Fruit fly (Drosophila melanogaster) whole organism, embryonic: ENCODE measurements around the gene dj-1beta.

Experiments
- ATbp ChIP-seq: fragments of 200-800 bp; sonication (Bioruptor generic); optimal IDR thresholded peaks from 2 replicates; lab custom pipeline; 2017; ENCODE audit warnings: missing biosample characterization, mild to moderate bottlenecking, missing genetic modification characterization, missing genetic modification reagents
- Antp ChIP-seq: fragments of 200-800 bp; sonication (Bioruptor generic); optimal IDR thresholded peaks from 3 replicates; lab custom pipeline; 2016; ENCODE audit warnings: missing biosample characterization, missing genetic modification characterization
- Atf3 ChIP-seq: fragments of 200-800 bp; sonication (Bioruptor generic); optimal IDR thresholded peaks from 3 replicates; lab custom pipeline; 2016; ENCODE audit warnings: missing biosample characterization, missing genetic modification characterization
- CG10321 ChIP-seq: fragments of 200-800 bp; sonication (Bioruptor generic); IDR thresholded peaks from 2 replicates; pipeline ENCODE4 v1.3.6; 2022; ENCODE audit warnings: missing biosample characterization, missing genetic modification characterization
- CG10366 ChIP-seq: fragments of 200-800 bp; sonication (Bioruptor generic); IDR thresholded peaks from 2 replicates; pipeline ENCODE4 v1.3.6; 2022; ENCODE audit warnings: missing biosample characterization, missing genetic modification characterization
- CG12299 ChIP-seq: fragments of 200-800 bp; sonication (Bioruptor generic); optimal IDR thresholded peaks from 2 replicates; lab custom pipeline; 2018; ENCODE audit warnings: missing biosample characterization, mild to moderate bottlenecking, missing genetic modification characterization
- CG12769 ChIP-seq: fragments of 200-800 bp; sonication (Bioruptor generic); optimal IDR thresholded peaks from 2 replicates; lab custom pipeline; 2019; ENCODE audit warnings: missing biosample characterization, mild to moderate bottlenecking, missing genetic modification characterization, moderate library complexity
- CG13287 ChIP-seq: fragments of 200-800 bp; sonication (Bioruptor generic); IDR thresholded peaks from 2 replicates; pipeline ENCODE4 v1.3.6; 2022; ENCODE audit warnings: missing biosample characterization, missing genetic modification characterization; ENCODE audit not compliant: partially characterized antibody
- CG17328 ChIP-seq: fragments of 200-800 bp; sonication (Bioruptor generic); IDR thresholded peaks from 2 replicates; pipeline ENCODE4 v1.3.6; 2022; ENCODE audit warnings: missing biosample characterization, missing genetic modification characterization
- CG17829 ChIP-seq: fragments of 200-800 bp; optimal IDR thresholded peaks from 2 replicates; lab custom pipeline; 2019; ENCODE audit warnings: missing biosample characterization, mild to moderate bottlenecking, missing genetic modification characterization, moderate library complexity
- CG32772 ChIP-seq: fragments of 200-800 bp; sonication (Bioruptor generic); IDR thresholded peaks from 2 replicates; pipeline ENCODE4 v1.3.6; 2022; ENCODE audit warnings: missing biosample characterization, missing genetic modification characterization
- CG4360 ChIP-seq: fragments of 200-800 bp; sonication (Bioruptor generic); IDR thresholded peaks from 2 replicates; pipeline ENCODE4 v1.3.6; 2022; ENCODE audit warnings: missing biosample characterization, missing genetic modification characterization
- CG43689 ChIP-seq: fragments of 200-800 bp; sonication (Bioruptor generic); IDR thresholded peaks from 2 replicates; pipeline ENCODE4 v1.3.6; 2022; ENCODE audit warnings: missing biosample characterization, missing genetic modification characterization
- CG5180 ChIP-seq: fragments of 200-800 bp; sonication (Bioruptor generic); optimal IDR thresholded peaks from 3 replicates; lab custom pipeline; 2017; ENCODE audit warnings: missing biosample characterization, missing genetic modification characterization, mild to moderate bottlenecking, moderate library complexity, missing genetic modification reagents
- CG7372 ChIP-seq: fragments of 200-800 bp; sonication (Bioruptor generic); IDR thresholded peaks from 2 replicates; pipeline ENCODE4 v1.3.6; 2022; ENCODE audit warnings: missing biosample characterization, missing genetic modification characterization
- CG7745 ChIP-seq: fragments of 200-800 bp; sonication (Bioruptor generic); optimal IDR thresholded peaks from 2 replicates; lab custom pipeline; 2018; ENCODE audit warnings: missing biosample characterization, mild to moderate bottlenecking, missing genetic modification characterization, moderate library complexity
- CG7963 ChIP-seq: fragments of 200-800 bp; sonication (Bioruptor generic); IDR thresholded peaks from 3 replicates; pipeline ENCODE4 v1.3.6; 2022; ENCODE audit warnings: missing biosample characterization, missing genetic modification characterization; ENCODE audit not compliant: partially characterized antibody
- CG8388 ChIP-seq: fragments of 200-800 bp; sonication (Bioruptor generic); optimal IDR thresholded peaks from 2 replicates; lab custom pipeline; 2019; ENCODE audit warnings: missing biosample characterization, mild to moderate bottlenecking, missing genetic modification characterization, moderate library complexity
- CG9727 ChIP-seq: fragments of 200-800 bp; sonication (Bioruptor generic); optimal IDR thresholded peaks from 3 replicates; lab custom pipeline; 2017; ENCODE audit warnings: missing biosample characterization, mild to moderate bottlenecking, missing genetic modification characterization
- Dip3 ChIP-seq: fragments of 200-800 bp; sonication (Bioruptor generic); optimal IDR thresholded peaks from 3 replicates; lab custom pipeline; 2016; ENCODE audit warnings: missing biosample characterization, missing genetic modification characterization
- Doc2 ChIP-seq: fragments of 200-800 bp; sonication (Bioruptor generic); IDR thresholded peaks from 2 replicates; pipeline ENCODE4 v1.3.6; 2022; ENCODE audit warnings: missing biosample characterization, missing genetic modification characterization
- Drgx ChIP-seq: fragments of 200-800 bp; sonication (Bioruptor generic); IDR thresholded peaks from 2 replicates; pipeline ENCODE4 v1.3.6; 2022; ENCODE audit warnings: missing biosample characterization, missing genetic modification characterization
- E2f2 ChIP-seq: fragments of 200-800 bp; sonication (Bioruptor generic); IDR thresholded peaks from 2 replicates; pipeline ENCODE4 v1.3.6; 2022; ENCODE audit warnings: missing biosample characterization, missing genetic modification characterization
- Gug ChIP-seq: fragments of 200-800 bp; sonication (Bioruptor generic); IDR thresholded peaks from 4 replicates; pipeline ENCODE4 v1.3.6; 2022; ENCODE audit warnings: missing biosample characterization, missing genetic modification characterization
- HLH3B ChIP-seq: fragments of 200-800 bp; sonication (Bioruptor generic); IDR thresholded peaks from 2 replicates; pipeline ENCODE4 v1.3.6; 2022; ENCODE audit warnings: missing biosample characterization, missing genetic modification characterization
- HmgZ ChIP-seq: fragments of 200-800 bp; sonication (Bioruptor generic); optimal IDR thresholded peaks from 2 replicates; lab custom pipeline; 2018; ENCODE audit warnings: missing biosample characterization, mild to moderate bottlenecking, missing genetic modification characterization
- Hmr ChIP-seq: fragments of 200-800 bp; sonication (Bioruptor generic); optimal IDR thresholded peaks from 3 replicates; lab custom pipeline; 2017; ENCODE audit warnings: mild to moderate bottlenecking, missing biosample characterization, missing genetic modification reagents, missing genetic modification characterization
- Mes4 ChIP-seq: fragments of 200-800 bp; sonication (Bioruptor generic); optimal IDR thresholded peaks from 2 replicates; lab custom pipeline; 2016; ENCODE audit warnings: missing biosample characterization, missing genetic modification characterization
- Optix ChIP-seq: fragments of 200-800 bp; sonication (Bioruptor generic); IDR thresholded peaks from 3 replicates; pipeline ENCODE4 v1.3.6; 2022; ENCODE audit warnings: missing biosample characterization, missing genetic modification characterization
- Rfx ChIP-seq: fragments of 200-800 bp; sonication (Bioruptor generic); IDR thresholded peaks from 2 replicates; pipeline ENCODE4 v1.3.6; 2022; ENCODE audit warnings: missing biosample characterization, missing genetic modification characterization
- Side ChIP-seq: fragments of 200-800 bp; sonication (Bioruptor generic); optimal IDR thresholded peaks from 2 replicates; lab custom pipeline; 2016; ENCODE audit warnings: missing biosample characterization, missing genetic modification characterization
- Trl ChIP-seq, 3 experiments: fragments of >200 bp in 2 of 3; fragments of 200-800 bp in 1 of 3; sonication (Bioruptor generic) in 1 of 3; optimal IDR thresholded peaks; 2 replicates in 1 of 3; 3 replicates in 2 of 3; lab custom pipeline; 2016 to 2017; ENCODE audit warnings: missing biosample characterization in 1 of 3, missing genetic modification characterization in 1 of 3
- aop ChIP-seq: fragments of 200-800 bp; sonication (Bioruptor generic); IDR thresholded peaks from 2 replicates; pipeline ENCODE4 v1.3.6; 2022; ENCODE audit warnings: missing biosample characterization, missing genetic modification characterization
- ara ChIP-seq: fragments of 200-800 bp; sonication (Bioruptor generic); IDR thresholded peaks from 2 replicates; pipeline ENCODE4 v1.3.6; 2022; ENCODE audit warnings: missing biosample characterization, missing genetic modification characterization
- az2 ChIP-seq: fragments of 200-800 bp; sonication (Bioruptor generic); optimal IDR thresholded peaks from 3 replicates; lab custom pipeline; 2016; ENCODE audit warnings: missing biosample characterization, missing genetic modification characterization
- ewg ChIP-seq: fragments of 200-800 bp; sonication (Bioruptor generic); optimal IDR thresholded peaks from 3 replicates; lab custom pipeline; 2017; ENCODE audit warnings: mild to moderate bottlenecking, missing biosample characterization, missing genetic modification reagents, missing genetic modification characterization
- fd96Cb ChIP-seq: fragments of 200-800 bp; sonication (Bioruptor generic); optimal IDR thresholded peaks from 2 replicates; lab custom pipeline; 2018; ENCODE audit warnings: missing biosample characterization, mild to moderate bottlenecking, missing genetic modification characterization, moderate library complexity
- gfzf ChIP-seq: fragments of 200-800 bp; sonication (Bioruptor generic); optimal IDR thresholded peaks from 2 replicates; lab custom pipeline; 2016; ENCODE audit warnings: missing biosample characterization, mild to moderate bottlenecking, missing genetic modification characterization, moderate library complexity
- grau ChIP-seq: fragments of 200-800 bp; optimal IDR thresholded peaks from 3 replicates; lab custom pipeline; 2019; ENCODE audit warnings: missing biosample characterization, mild to moderate bottlenecking, missing genetic modification characterization, moderate library complexity
- gt ChIP-seq: fragments of 200-800 bp; sonication (Bioruptor generic); IDR thresholded peaks from 2 replicates; pipeline ENCODE4 v1.3.6; 2022; ENCODE audit warnings: missing biosample characterization, missing genetic modification characterization
- jing ChIP-seq: fragments of 200-800 bp; sonication (Bioruptor generic); optimal IDR thresholded peaks from 2 replicates; lab custom pipeline; 2018; ENCODE audit warnings: missing biosample characterization, mild to moderate bottlenecking, missing genetic modification characterization
- lov ChIP-seq, 2 experiments: fragments of 200-800 bp in 1 of 2; fragments of >200 bp in 1 of 2; sonication (Bioruptor generic) in 1 of 2; IDR thresholded peaks in 1 of 2; optimal IDR thresholded peaks in 1 of 2; 2 replicates in 1 of 2; 3 replicates in 1 of 2; pipeline versions ENCODE4 v1.3.6 to Lab custom; 2017 to 2022; ENCODE audit warnings: missing biosample characterization in 1 of 2, missing genetic modification characterization in 1 of 2
- mam ChIP-seq: fragments of 200-800 bp; sonication (Bioruptor generic); optimal IDR thresholded peaks from 3 replicates; lab custom pipeline; 2016; ENCODE audit warnings: missing biosample characterization, missing genetic modification characterization
- peb ChIP-seq: fragments of 200-800 bp; sonication (Bioruptor generic); IDR thresholded peaks from 2 replicates; pipeline ENCODE4 v1.3.6; 2022; ENCODE audit warnings: missing biosample characterization, missing genetic modification characterization
- phol ChIP-seq: fragments of 200-800 bp; sonication (Bioruptor generic); optimal IDR thresholded peaks from 3 replicates; lab custom pipeline; 2018; ENCODE audit warnings: missing biosample characterization, mild to moderate bottlenecking, missing genetic modification characterization, moderate library complexity
- repo ChIP-seq: fragments of 200-800 bp; sonication (Bioruptor generic); optimal IDR thresholded peaks from 2 replicates; lab custom pipeline; 2016; ENCODE audit warnings: missing biosample characterization, missing genetic modification characterization
- row ChIP-seq: fragments of 200-800 bp; sonication (Bioruptor generic); IDR thresholded peaks from 3 replicates; pipeline ENCODE4 v1.3.6; 2022; ENCODE audit warnings: missing biosample characterization, missing genetic modification characterization
- sens ChIP-seq: fragments of 200-800 bp; sonication (Bioruptor generic); peaks from one replicate; lab custom pipeline; 2016; ENCODE audit warnings: missing biosample characterization, missing genetic modification characterization
- sima ChIP-seq: fragments of 200-800 bp; sonication (Bioruptor generic); optimal IDR thresholded peaks from 2 replicates; lab custom pipeline; 2016; ENCODE audit warnings: missing biosample characterization, missing genetic modification characterization
- tx ChIP-seq: fragments of 200-800 bp; sonication (Bioruptor generic); optimal IDR thresholded peaks from 2 replicates; lab custom pipeline; 2016; ENCODE audit warnings: missing biosample characterization, missing genetic modification characterization
- wor ChIP-seq: fragments of 200-800 bp; sonication (Bioruptor generic); IDR thresholded peaks from 2 replicates; pipeline ENCODE4 v1.3.6; 2022; ENCODE audit warnings: missing biosample characterization, missing genetic modification characterization

dj-1beta gene

dm6 chr3R:30796715-30797114, 10.2 kb upstream of the dj-1beta start (continued):
- TF ChIP-seq Antp (GFP tag; lab: Kevin White, UChicago) (peak; percentile 42), HmgZ (peak; percentile 45), mam (GFP tag; lab: Kevin White, UChicago) (peak; percentile 72), Optix (GFP tag; lab: Robert Waterston, UW) (peak; percentile 80), grau (tag; lab: Kevin White, UChicago) (peak; percentile 65), CG7963 (GFP tag; lab: Robert Waterston, UW) (no peak), Gug (GFP tag; lab: Robert Waterston, UW) (peak; percentile 87), CG17328 (GFP tag; lab: Robert Waterston, UW) (peak; percentile 68), CG12769 (peak; percentile 89), ewg (GFP tag; lab: Kevin White, UChicago) (peak; percentile 22), CG10366 (peak; percentile 77), row (peak; percentile 81), CG12299 (tag; lab: Kevin White, UChicago) (peak; percentile 35), HLH3B (GFP tag; lab: Robert Waterston, UW) (peak; percentile 74), Drgx (GFP tag; lab: Robert Waterston, UW) (peak; percentile 71), CG10321 (GFP tag; lab: Robert Waterston, UW) (peak; percentile 53; the same call in 1 of the 2 replicates), CG7372 (GFP tag; lab: Robert Waterston, UW) (peak; percentile 76), gfzf (no peak), CG5180 (peak; percentile 5), Atf3 (no peak), Mes4 (GFP tag; lab: Kevin White, UChicago) (peak; percentile 21), jing (GFP tag; lab: Kevin White, UChicago) (peak; percentile 48), CG13287 (GFP tag; lab: Robert Waterston, UW) (no peak), sens (GFP tag; lab: Kevin White, UChicago) (peak; percentile 87), gt (GFP tag; lab: Robert Waterston, UW) (peak; percentile 52), CG8388 (GFP tag; lab: Kevin White, UChicago) (peak; percentile 99), fd96Cb (tag; lab: Kevin White, UChicago) (peak; percentile 52), phol (tag; lab: Kevin White, UChicago) (peak; percentile 31), E2f2 (GFP tag; lab: Robert Waterston, UW) (0 out of 2 replicates have a peak, but pooled peaks have one; percentile 18), az2 (GFP tag; lab: Kevin White, UChicago) (peak; percentile 51), Trl (optimal IDR thresholded peaks at IDR 0.05; lab: Kevin White, UChicago) (no peak), Trl (GFP tag; optimal IDR thresholded peaks at IDR 0.05; lab: Kevin White, UChicago) (peak; percentile 11), CG9727 (GFP tag; lab: Kevin White, UChicago) (no peak), peb (GFP tag; lab: Robert Waterston, UW) (peak; percentile 54), CG4360 (no peak), Side (GFP tag; lab: Kevin White, UChicago) (peak; percentile 19), sima (GFP tag; lab: Kevin White, UChicago) (no peak), CG7745 (tag; lab: Kevin White, UChicago) (no peak), repo (GFP tag; lab: Kevin White, UChicago) (peak; percentile 38), Hmr (peak; percentile 14), wor (peak; percentile 40), Dip3 (GFP tag; lab: Kevin White, UChicago) (peak; percentile 37), CG43689 (GFP tag; lab: Robert Waterston, UW) (no peak), CG17829 (tag; lab: Kevin White, UChicago) (peak; percentile 17), CG32772 (GFP tag; lab: Robert Waterston, UW) (peak; percentile 71), Rfx (GFP tag; lab: Robert Waterston, UW) (peak; percentile 90), ara (GFP tag; lab: Robert Waterston, UW) (peak; percentile 55; the same call in 1 of the 2 replicates), lov (optimal IDR thresholded peaks at IDR 0.05; lab: Kevin White, UChicago) (no peak), lov (GFP tag; IDR thresholded peaks at IDR 0.05; lab: Robert Waterston, UW) (no peak), Doc2 (GFP tag; lab: Robert Waterston, UW) (0 out of 2 replicates have a peak, but pooled peaks have one; percentile 26), ATbp (GFP tag; lab: Kevin White, UChicago) (peak; percentile 56), tx (GFP tag; lab: Kevin White, UChicago) (peak; percentile 23), aop (GFP tag; lab: Robert Waterston, UW) (0 out of 2 replicates have a peak, but pooled peaks have one; percentile 27)
